Worm (Caenorhabditis elegans) whole organism, midembryonic: ENCODE measurements around the gene gnrr-4.

Source experiments
- cog-1 ChIP-seq: sonication (generic microtip); optimal IDR thresholded peaks from 2 replicates; lab custom pipeline; 2016; ENCODE audit warnings: missing genetic modification characterization, missing compliant biosample characterization
- flt-1 ChIP-seq: fragments of 200-800 bp; sonication (Bioruptor generic); IDR thresholded peaks from 2 replicates; pipeline ENCODE4 v1.3.6; 2022; ENCODE audit warnings: missing genetic modification characterization, missing compliant biosample characterization
- tab-1 ChIP-seq: fragments of 200-800 bp; sonication (Bioruptor generic); IDR thresholded peaks from 2 replicates; pipeline ENCODE4 v1.3.6; 2022; ENCODE audit warnings: missing genetic modification characterization, missing compliant biosample characterization
- ztf-23 ChIP-seq: fragments of 200-800 bp; sonication (Bioruptor generic); IDR thresholded peaks from 2 replicates; pipeline ENCODE4 v1.3.6; 2022; ENCODE audit warnings: missing genetic modification reagents, missing genetic modification characterization, missing compliant biosample characterization

- TF ChIP-seq cog-1 (tag; lab: Kevin White, UChicago) (peak; percentile 62), flt-1 (no peak), ztf-23 (GFP tag; lab: Robert Waterston, UW) (no peak), tab-1 (GFP tag; lab: Robert Waterston, UW) (no peak)
Observed at ce11 chrX:5780672-5781182, 37.6 kb upstream of the gnrr-4 start, which contains the start of gene sft-4.
